Worm (Caenorhabditis elegans) whole organism, L3 larva: ENCODE measurements around the gene C17A2.3.

Experiments
- R02D3.7 ChIP-seq: fragments of 150-350 bp; optimal IDR thresholded peaks from 2 replicates; lab custom pipeline; 2014; ENCODE audit warnings: missing biosample characterization, missing genetic modification characterization
- ceh-28 ChIP-seq: fragments of 150-350 bp; optimal IDR thresholded peaks from 2 replicates; lab custom pipeline; 2014; ENCODE audit warnings: missing biosample characterization, missing genetic modification reagents, missing genetic modification characterization
- ceh-82 ChIP-seq: fragments of 150-350 bp; optimal IDR thresholded peaks from 2 replicates; lab custom pipeline; 2014; ENCODE audit warnings: missing biosample characterization, missing genetic modification characterization
- egl-27 ChIP-seq: sonication (generic microtip); optimal IDR thresholded peaks from 4 replicates; lab custom pipeline; 2017; ENCODE audit warnings: missing biosample characterization, missing genetic modification reagents, missing genetic modification characterization
- egl-5 ChIP-seq: fragments of 150-350 bp; optimal IDR thresholded peaks from 2 replicates; lab custom pipeline; 2017; ENCODE audit warnings: missing biosample characterization, missing genetic modification reagents, missing genetic modification characterization, inconsistent platforms
- elt-1 ChIP-seq: fragments of 150-350 bp; optimal IDR thresholded peaks from 2 replicates; lab custom pipeline; 2014; ENCODE audit warnings: missing biosample characterization, missing genetic modification characterization
- elt-2 ChIP-seq: sonication (generic microtip); optimal IDR thresholded peaks from 2 replicates; lab custom pipeline; 2016; ENCODE audit warnings: missing genetic modification reagents, mild to moderate bottlenecking, missing genetic modification characterization, missing compliant biosample characterization
- eor-1 ChIP-seq, 2 experiments: fragments of 150-350 bp; optimal IDR thresholded peaks; 2 replicates each; lab custom pipeline; 2014 to 2018; ENCODE audit warnings: missing biosample characterization in 2 of 2, missing genetic modification characterization in 2 of 2
- fkh-2 ChIP-seq: fragments of 150-350 bp; optimal IDR thresholded peaks from 2 replicates; lab custom pipeline; 2014; ENCODE audit warnings: missing biosample characterization, missing genetic modification reagents, missing genetic modification characterization
- fos-1 ChIP-seq: fragments of 150-350 bp; optimal IDR thresholded peaks from 2 replicates; lab custom pipeline; 2014; ENCODE audit warnings: missing biosample characterization, missing genetic modification characterization
- hmg-11 ChIP-seq: sonication (generic microtip); optimal IDR thresholded peaks from 2 replicates; lab custom pipeline; 2016; ENCODE audit warnings: missing genetic modification characterization, missing compliant biosample characterization
- jun-1 ChIP-seq: fragments of 150-350 bp; optimal IDR thresholded peaks from 2 replicates; lab custom pipeline; 2014; ENCODE audit warnings: missing biosample characterization, missing genetic modification reagents, missing genetic modification characterization
- lin-15B ChIP-seq: fragments of 150-350 bp; optimal IDR thresholded peaks from 2 replicates; lab custom pipeline; 2014; ENCODE audit warnings: missing biosample characterization, missing genetic modification characterization
- lin-39 ChIP-seq: fragments of 150-350 bp; optimal IDR thresholded peaks from 2 replicates; lab custom pipeline; 2018; ENCODE audit warnings: missing biosample characterization, missing genetic modification reagents, missing genetic modification characterization
- mml-1 ChIP-seq: fragments of 150-350 bp; sonication (generic microtip); optimal IDR thresholded peaks from 3 replicates; lab custom pipeline; 2014; ENCODE audit warnings: missing biosample characterization, missing genetic modification characterization
- nfya-1 ChIP-seq: sonication (generic microtip); optimal IDR thresholded peaks from 2 replicates; lab custom pipeline; 2017; ENCODE audit warnings: missing genetic modification characterization, mild to moderate bottlenecking, missing compliant biosample characterization, antibody characterized with exemption, moderate library complexity; ENCODE audit not compliant: insufficient read depth
- nhr-11 ChIP-seq: fragments of 150-350 bp; optimal IDR thresholded peaks from 2 replicates; lab custom pipeline; 2014; ENCODE audit warnings: missing biosample characterization, missing genetic modification characterization
- nhr-12 ChIP-seq: fragments of 150-350 bp; optimal IDR thresholded peaks from 2 replicates; lab custom pipeline; 2014; ENCODE audit warnings: missing biosample characterization, missing genetic modification characterization
- nhr-23 ChIP-seq: fragments of 150-350 bp; optimal IDR thresholded peaks from 2 replicates; lab custom pipeline; 2014; ENCODE audit warnings: missing biosample characterization, missing genetic modification reagents, missing genetic modification characterization
- nhr-25 ChIP-seq: sonication (generic microtip); optimal IDR thresholded peaks from 2 replicates; lab custom pipeline; 2017; ENCODE audit warnings: missing biosample characterization, missing genetic modification characterization
- nhr-28 ChIP-seq: fragments of 150-350 bp; optimal IDR thresholded peaks from 2 replicates; lab custom pipeline; 2014; ENCODE audit warnings: missing biosample characterization, missing genetic modification characterization
- nhr-43 ChIP-seq: sonication (generic microtip); optimal IDR thresholded peaks from 2 replicates; lab custom pipeline; 2016; ENCODE audit warnings: mild to moderate bottlenecking, missing genetic modification characterization, missing compliant biosample characterization; ENCODE audit not compliant: poor library complexity, severe bottlenecking
- nhr-67 ChIP-seq: fragments of 150-350 bp; optimal IDR thresholded peaks from 2 replicates; lab custom pipeline; 2014; ENCODE audit warnings: missing biosample characterization, missing genetic modification characterization
- nhr-77 ChIP-seq: fragments of 150-350 bp; optimal IDR thresholded peaks from 2 replicates; lab custom pipeline; 2014; ENCODE audit warnings: missing biosample characterization, missing genetic modification characterization
- pha-4 ChIP-seq: fragments of 150-350 bp; optimal IDR thresholded peaks from 2 replicates; lab custom pipeline; 2014; ENCODE audit warnings: missing biosample characterization, missing genetic modification reagents, missing genetic modification characterization
- pqm-1 ChIP-seq: fragments of 150-350 bp; optimal IDR thresholded peaks from 2 replicates; lab custom pipeline; 2017; ENCODE audit warnings: missing biosample characterization, missing genetic modification characterization, inconsistent platforms
- skn-1 ChIP-seq: fragments of 150-350 bp; optimal IDR thresholded peaks from 2 replicates; lab custom pipeline; 2014; ENCODE audit warnings: missing biosample characterization, missing genetic modification characterization
- snpc-4 ChIP-seq: fragments of 150-350 bp; optimal IDR thresholded peaks from 2 replicates; lab custom pipeline; 2014; ENCODE audit warnings: missing biosample characterization, missing genetic modification characterization
- tbx-2 ChIP-seq: sonication (generic microtip); optimal IDR thresholded peaks from 2 replicates; lab custom pipeline; 2016; ENCODE audit warnings: mild to moderate bottlenecking, missing genetic modification characterization, missing compliant biosample characterization
- unc-39 ChIP-seq: sonication (generic microtip); optimal IDR thresholded peaks from 4 replicates; lab custom pipeline; 2017; ENCODE audit warnings: missing biosample characterization, missing genetic modification characterization
- unc-62 ChIP-seq: fragments of 150-350 bp; sonication (generic microtip); optimal IDR thresholded peaks from 4 replicates; lab custom pipeline; 2014; ENCODE audit warnings: missing biosample characterization, missing genetic modification reagents, missing genetic modification characterization
- zag-1 ChIP-seq: fragments of 150-350 bp; optimal IDR thresholded peaks from 2 replicates; lab custom pipeline; 2014; ENCODE audit warnings: missing biosample characterization, missing genetic modification characterization
- ztf-4 ChIP-seq: fragments of 150-350 bp; optimal IDR thresholded peaks from 2 replicates; lab custom pipeline; 2014; ENCODE audit warnings: missing biosample characterization, missing genetic modification characterization

C17A2.3 gene

DNA sequence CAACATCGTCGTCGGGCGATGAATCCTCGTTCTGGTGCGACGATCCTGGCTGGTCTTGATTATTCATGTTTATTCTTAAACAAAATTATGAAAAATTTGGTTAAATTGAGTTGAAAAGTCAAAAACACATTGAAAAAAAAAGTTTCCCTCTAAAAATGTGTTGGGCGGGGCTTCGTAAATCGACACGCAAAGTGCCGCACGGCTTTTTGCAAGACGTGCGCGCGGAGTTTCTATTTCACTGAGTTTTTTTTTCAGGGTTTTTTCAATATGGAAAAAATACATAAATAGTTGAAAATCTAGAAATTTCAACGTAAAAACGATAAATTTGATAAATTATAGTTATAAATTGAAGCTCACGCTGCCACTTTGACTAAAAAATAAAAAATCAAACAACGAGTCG is 35.3 kb upstream of the C17A2.3 start, which contains the start of gene F54D10.5:
Gene F54D10.5, minus strand, starts transcription at position 74 of the 400 bp plus-strand sequence.
- TF ChIP-seq nhr-67 (tag; lab: Kevin White, UChicago) (no peak), pqm-1 (tag; lab: Kevin White, UChicago) (peak; percentile 38), ztf-4 (no peak), unc-39 (tag; lab: Kevin White, UChicago) (no peak), ceh-82 (tag; lab: Kevin White, UChicago) (no peak), hmg-11 (tag; lab: Kevin White, UChicago) (no peak), R02D3.7 (tag; lab: Kevin White, UChicago) (peak; percentile 99), unc-62 (GFP tag; lab: Kevin White, UChicago) (no peak), nhr-25 (tag; lab: Kevin White, UChicago) (peak; percentile 4), jun-1 (no peak), nhr-11 (tag; lab: Kevin White, UChicago) (no peak), nfya-1 (peak; percentile 89), skn-1 (tag; lab: Kevin White, UChicago) (peak; percentile 14), nhr-43 (tag; lab: Kevin White, UChicago) (peak; percentile 71), nhr-12 (tag; lab: Kevin White, UChicago) (no peak), nhr-28 (no peak), nhr-23 (tag; lab: Kevin White, UChicago) (peak; percentile 66), elt-2 (peak; percentile 63), mml-1 (tag; lab: Kevin White, UChicago) (no peak), pha-4 (tag; lab: Kevin White, UChicago) (no peak), egl-5 (tag; lab: Kevin White, UChicago) (peak; percentile 30), lin-39 (tag; lab: Kevin White, UChicago) (peak; percentile 64), elt-1 (tag; lab: Kevin White, UChicago) (no peak), eor-1 (tag; optimal IDR thresholded peaks at IDR 0.05; lab: Kevin White, UChicago) (no peak), lin-15B (peak; percentile 71), zag-1 (tag; lab: Kevin White, UChicago) (no peak), ceh-28 (tag; lab: Kevin White, UChicago) (no peak), egl-27 (tag; lab: Kevin White, UChicago) (no peak)

DNA sequence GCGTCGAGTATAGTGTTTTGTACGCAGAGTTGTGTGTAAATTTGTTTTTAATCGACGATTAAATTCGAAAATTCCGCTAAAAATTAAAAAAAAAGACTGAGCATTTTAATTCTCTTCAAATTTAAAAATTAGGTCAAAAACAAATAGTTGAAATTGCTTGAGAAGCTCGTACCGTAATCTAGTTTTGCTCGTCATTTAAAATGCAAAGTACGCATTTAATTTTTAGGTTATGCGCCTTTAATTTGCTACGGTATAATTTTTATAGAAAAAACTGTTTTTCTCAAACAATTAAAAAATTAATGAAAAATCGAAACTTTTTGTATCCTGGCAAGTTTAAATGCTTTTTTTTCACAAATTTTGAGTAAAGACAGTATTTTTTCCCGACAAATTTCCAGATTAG is 34.8 kb upstream of the C17A2.3 start:
- no peak for TF ChIP-seq unc-39 (tag; lab: Kevin White, UChicago)
- no peak for TF ChIP-seq skn-1 (tag; lab: Kevin White, UChicago)
- no peak for TF ChIP-seq egl-5 (tag; lab: Kevin White, UChicago)
- no peak for TF ChIP-seq ztf-4

DNA sequence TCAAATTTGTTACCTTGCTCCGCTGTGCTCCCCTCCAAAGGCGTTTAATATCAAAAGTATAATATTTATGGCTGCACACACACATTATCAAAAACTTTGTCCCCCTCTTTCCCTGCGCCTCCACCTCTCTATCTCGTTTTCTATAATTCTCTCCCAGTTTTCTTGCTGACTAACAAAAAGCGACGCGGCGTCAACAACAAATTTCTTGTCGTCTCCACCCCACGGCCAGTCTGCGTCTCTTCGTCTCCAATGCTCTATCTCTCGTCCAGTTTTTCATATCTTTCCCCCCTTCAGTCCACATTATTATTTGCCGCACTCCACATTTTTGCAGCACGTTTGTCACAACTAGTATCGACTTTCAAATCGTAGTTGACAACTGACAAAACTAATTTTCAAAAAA is 32.9 kb upstream of the C17A2.3 start:
- TF ChIP-seq snpc-4 (tag; lab: Kevin White, UChicago) (peak; percentile 40), unc-39 (tag; lab: Kevin White, UChicago) (no peak), R02D3.7 (tag; lab: Kevin White, UChicago) (peak; percentile 39), pqm-1 (tag; lab: Kevin White, UChicago) (peak; percentile 24), egl-5 (tag; lab: Kevin White, UChicago) (peak; percentile 7), nfya-1 (peak; percentile 53), lin-15B (peak; percentile 2), hmg-11 (tag; lab: Kevin White, UChicago) (peak; percentile 57), tbx-2 (tag; lab: Kevin White, UChicago) (no peak), lin-39 (tag; lab: Kevin White, UChicago) (peak; percentile 73), fkh-2 (tag; lab: Kevin White, UChicago) (no peak), nhr-25 (tag; lab: Kevin White, UChicago) (peak; percentile 14), nhr-77 (tag; lab: Kevin White, UChicago) (no peak), nhr-23 (tag; lab: Kevin White, UChicago) (peak; percentile 33), pha-4 (tag; lab: Kevin White, UChicago) (peak; percentile 75), elt-2 (peak; percentile 78), mml-1 (tag; lab: Kevin White, UChicago) (no peak)
- TF ChIP-seq, all 47 proteins: peak for 12

DNA sequence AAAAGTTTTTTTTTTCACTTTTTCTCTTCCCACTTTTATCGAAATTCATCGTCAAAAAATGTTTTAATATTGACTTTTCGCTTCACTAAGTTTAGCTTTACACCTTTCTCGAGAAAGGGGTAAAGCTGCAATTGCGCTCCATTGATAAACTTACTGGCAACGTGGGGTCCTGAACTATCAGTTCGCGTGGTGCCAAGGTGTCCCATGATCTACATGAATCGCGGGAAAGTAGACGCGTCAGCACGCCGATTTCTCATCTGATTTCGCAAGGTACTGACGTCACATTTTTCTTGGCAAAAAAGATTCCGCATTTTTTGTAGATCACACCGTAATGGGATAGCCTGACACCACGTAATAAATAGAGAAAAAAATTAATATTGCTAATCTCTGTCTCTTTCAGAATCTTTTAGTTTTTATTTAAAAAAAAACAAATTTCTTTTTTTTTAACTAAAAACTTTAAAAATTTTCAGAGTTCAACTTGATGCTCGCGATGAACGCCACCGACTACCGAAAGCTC is 31.5 kb upstream of the C17A2.3 start, which contains the start of gene lido-15:
Gene lido-15, plus strand, starts transcription at position 467 of the 517 bp plus-strand sequence.
- TF ChIP-seq pha-4 (tag; lab: Kevin White, UChicago) = peak; percentile 48
- TF ChIP-seq fos-1 (tag; lab: Kevin White, UChicago) = no peak
